Worm (Caenorhabditis elegans): Measurements from ENCODE around the gene C14C6.5.

C14C6.5 gene

ce11 chrV:581616-582015, 45.2 kb downstream of the C14C6.5 start, which contains the start of gene nstp-7:
nstp-7 (plus strand) TSS chrV:581916.
- TF ChIP-seq lin-54 (GFP tag; optimal IDR thresholded peaks at IDR 0.05) (no peak), F57C9.4 (tag; optimal IDR thresholded peaks at IDR 0.05) (no peak), dpff-1 (tag; optimal IDR thresholded peaks at IDR 0.05) (no peak), ztf-18 (tag; optimal IDR thresholded peaks at IDR 0.05) (no peak), aptf-2 (GFP tag; conservative IDR thresholded peaks at IDR 0.05) (no peak), nfya-2 (GFP tag; IDR thresholded peaks at IDR 0.05) (no peak), B0019.2 (GFP tag; conservative IDR thresholded peaks at IDR 0.05) (no peak), F23B12.7 (tag; optimal IDR thresholded peaks at IDR 0.05; ENCODE audit: insufficient read depth) (no peak), dpl-1 (GFP tag; optimal IDR thresholded peaks at IDR 0.05) (no peak), lin-40 (tag; optimal IDR thresholded peaks at IDR 0.05) (no peak), C17E4.6 (GFP tag; IDR thresholded peaks at IDR 0.05) (no peak), hmg-1.2 (GFP tag; IDR thresholded peaks at IDR 0.05) (no peak), lsy-27 (tag; optimal IDR thresholded peaks at IDR 0.05; ENCODE audit: borderline replicate concordance, insufficient read depth) (no peak), ztf-26 (tag; optimal IDR thresholded peaks at IDR 0.05) (no peak), repo-1 (tag; optimal IDR thresholded peaks at IDR 0.05) (no peak), nhr-120 (GFP tag; IDR thresholded peaks at IDR 0.05) (no peak), snpc-4 (GFP tag; optimal IDR thresholded peaks at IDR 0.05) (no peak), snpc-4 (tag; optimal IDR thresholded peaks at IDR 0.05) (no peak)

ce11 chrV:585472-585871, 49.0 kb downstream of the C14C6.5 start, which contains the start of gene K06H6.2:
K06H6.2 (plus strand) TSS chrV:585772.
- TF ChIP-seq sptf-2 (GFP tag; optimal IDR thresholded peaks at IDR 0.05) (no peak), F39B2.1 (GFP tag; IDR thresholded peaks at IDR 0.05) (no peak), T07F8.4 (tag; optimal IDR thresholded peaks at IDR 0.05) (no peak)
